Worm (Caenorhabditis elegans) whole organism, young adult: Measurements from ENCODE around the gene thn-1.

ENCODE experiments used
- C17E4.6 ChIP-seq: fragments of 200-800 bp; sonication (Bioruptor generic); IDR thresholded peaks from 2 replicates; pipeline ENCODE4 v1.3.6; 2022; ENCODE audit warnings: missing genetic modification reagents, missing genetic modification characterization, missing compliant biosample characterization
- D2030.7 ChIP-seq: fragments of 200-800 bp; sonication (Bioruptor generic); IDR thresholded peaks from 2 replicates; pipeline ENCODE4 v1.3.6; 2022; ENCODE audit warnings: missing genetic modification reagents, missing genetic modification characterization, missing compliant biosample characterization
- F23B12.7 ChIP-seq: sonication (generic microtip); optimal IDR thresholded peaks from 2 replicates; lab custom pipeline; 2017; ENCODE audit warnings: missing genetic modification characterization, mild to moderate bottlenecking, missing compliant biosample characterization, antibody characterized with exemption, moderate library complexity; ENCODE audit not compliant: insufficient read depth
- F57A8.1 ChIP-seq: fragments of 200-800 bp; sonication (Bioruptor generic); optimal IDR thresholded peaks from 2 replicates; lab custom pipeline; 2018; ENCODE audit warnings: mild to moderate bottlenecking, missing genetic modification characterization, moderate library complexity, missing compliant biosample characterization
- F57C9.4 ChIP-seq: sonication (generic microtip); optimal IDR thresholded peaks from 2 replicates; lab custom pipeline; 2017; ENCODE audit warnings: mild to moderate bottlenecking, missing genetic modification characterization, missing compliant biosample characterization
- ama-1 ChIP-seq, 3 experiments: fragments of 150-350 bp in 1 of 3; sonication (generic microtip) in 2 of 3; optimal IDR thresholded peaks; 2 replicates each; lab custom pipeline; 2014 to 2018; ENCODE audit warnings: missing biosample characterization in 2 of 3, missing genetic modification characterization in 2 of 3, missing genetic modification reagents in 2 of 3
- aptf-2 ChIP-seq: fragments of 200-800 bp; sonication (Bioruptor generic); conservative IDR thresholded peaks from 2 replicates; pipeline ENCODE4 v1.3.6; 2022; ENCODE audit warnings: missing genetic modification reagents, missing genetic modification characterization, missing compliant biosample characterization
- aptf-3 ChIP-seq: fragments of 200-800 bp; sonication (Bioruptor generic); IDR thresholded peaks from 2 replicates; pipeline ENCODE4 v1.3.6; 2022; ENCODE audit warnings: missing genetic modification characterization, missing compliant biosample characterization
- attf-3 ChIP-seq: fragments of 200-800 bp; sonication (Bioruptor generic); conservative IDR thresholded peaks from 2 replicates; pipeline ENCODE4 v1.3.6; 2022; ENCODE audit warnings: missing genetic modification reagents, missing genetic modification characterization, missing compliant biosample characterization
- attf-5 ChIP-seq: fragments of 200-800 bp; sonication (Bioruptor generic); optimal IDR thresholded peaks from 2 replicates; lab custom pipeline; 2018; ENCODE audit warnings: mild to moderate bottlenecking, missing genetic modification characterization, missing compliant biosample characterization
- attf-6 ChIP-seq: fragments of 200-800 bp; sonication (Bioruptor generic); IDR thresholded peaks from 2 replicates; pipeline ENCODE4 v1.3.6; 2022; ENCODE audit warnings: missing genetic modification reagents, missing genetic modification characterization, missing compliant biosample characterization
- bed-1 ChIP-seq: fragments of 200-800 bp; sonication (Bioruptor generic); IDR thresholded peaks from 2 replicates; pipeline ENCODE4 v1.3.6; 2022; ENCODE audit warnings: missing genetic modification reagents, missing genetic modification characterization, missing compliant biosample characterization
- bed-2 ChIP-seq: fragments of 200-800 bp; sonication (Bioruptor generic); IDR thresholded peaks from 2 replicates; pipeline ENCODE4 v1.3.6; 2022; ENCODE audit warnings: missing genetic modification reagents, missing genetic modification characterization, missing compliant biosample characterization
- cebp-1 ChIP-seq, 2 experiments: fragments of 200-800 bp in 1 of 2; sonication (Bioruptor generic) in 1 of 2; sonication (generic microtip) in 1 of 2; IDR thresholded peaks in 1 of 2; optimal IDR thresholded peaks in 1 of 2; 2 replicates each; pipeline versions ENCODE4 v1.3.6 to Lab custom; 2017 to 2022; ENCODE audit warnings: missing compliant biosample characterization in 2 of 2, missing genetic modification characterization in 2 of 2, mild to moderate bottlenecking in 1 of 2, missing genetic modification reagents in 1 of 2, moderate library complexity in 1 of 2
- cebp-2 ChIP-seq: fragments of 200-800 bp; sonication (Bioruptor generic); IDR thresholded peaks from 2 replicates; pipeline ENCODE4 v1.3.6; 2022; ENCODE audit warnings: missing genetic modification characterization, missing compliant biosample characterization
- chd-7 ChIP-seq: sonication (generic microtip); optimal IDR thresholded peaks from 2 replicates; lab custom pipeline; 2016; ENCODE audit warnings: mild to moderate bottlenecking, missing genetic modification characterization, moderate library complexity, missing compliant biosample characterization
- dox-1 ChIP-seq: fragments of 200-800 bp; sonication (Bioruptor generic); IDR thresholded peaks from 2 replicates; pipeline ENCODE4 v1.3.6; 2022; ENCODE audit warnings: missing genetic modification reagents, missing genetic modification characterization, missing compliant biosample characterization
- dpff-1 ChIP-seq: sonication (generic microtip); optimal IDR thresholded peaks from 2 replicates; lab custom pipeline; 2017; ENCODE audit warnings: mild to moderate bottlenecking, missing genetic modification characterization, missing compliant biosample characterization
- dpl-1 ChIP-seq: fragments of 150-350 bp; optimal IDR thresholded peaks from 2 replicates; lab custom pipeline; 2014; ENCODE audit warnings: missing biosample characterization, missing genetic modification reagents, missing genetic modification characterization
- efl-1 ChIP-seq: fragments of 150-350 bp; optimal IDR thresholded peaks from 2 replicates; lab custom pipeline; 2014; ENCODE audit warnings: missing biosample characterization, missing genetic modification reagents, missing genetic modification characterization
- him-1 ChIP-seq: sonication (generic microtip); optimal IDR thresholded peaks from 2 replicates; lab custom pipeline; 2016; ENCODE audit warnings: missing genotype, missing genetic modification reagents, missing genetic modification characterization, missing compliant biosample characterization
- hrde-1 ChIP-seq: sonication (generic microtip); optimal IDR thresholded peaks from 2 replicates; lab custom pipeline; 2016; ENCODE audit warnings: missing genetic modification characterization, mild to moderate bottlenecking, missing compliant biosample characterization, moderate library complexity, missing genotype, missing genetic modification reagents, borderline replicate concordance
- lin-26 ChIP-seq: fragments of 200-800 bp; sonication (Bioruptor generic); IDR thresholded peaks from 2 replicates; pipeline ENCODE4 v1.3.6; 2022; ENCODE audit warnings: missing genetic modification reagents, missing genetic modification characterization, missing compliant biosample characterization
- lin-35 ChIP-seq, 3 experiments: fragments of 150-350 bp in 2 of 3; sonication (generic microtip) in 1 of 3; optimal IDR thresholded peaks; 2 replicates each; lab custom pipeline; 2014 to 2018; ENCODE audit warnings: missing biosample characterization in 3 of 3, missing genetic modification characterization in 3 of 3, missing genetic modification reagents in 3 of 3
- lin-54 ChIP-seq: fragments of 200-800 bp; sonication (Bioruptor generic); optimal IDR thresholded peaks from 2 replicates; lab custom pipeline; 2018; ENCODE audit warnings: mild to moderate bottlenecking, missing genetic modification characterization, missing compliant biosample characterization
- lsl-1 ChIP-seq: fragments of 200-800 bp; sonication (Bioruptor generic); optimal IDR thresholded peaks from 2 replicates; lab custom pipeline; 2018; ENCODE audit warnings: mild to moderate bottlenecking, missing genetic modification characterization, moderate library complexity, missing compliant biosample characterization
- lsy-27 ChIP-seq: sonication (generic microtip); optimal IDR thresholded peaks from 2 replicates; lab custom pipeline; 2017; ENCODE audit warnings: missing genetic modification characterization, mild to moderate bottlenecking, missing compliant biosample characterization, antibody characterized with exemption, missing genotype, borderline replicate concordance; ENCODE audit not compliant: insufficient read depth
- madf-8 ChIP-seq: fragments of 200-800 bp; sonication (Bioruptor generic); conservative IDR thresholded peaks from 2 replicates; pipeline ENCODE4 v1.3.6; 2022; ENCODE audit warnings: missing genetic modification reagents, missing genetic modification characterization, missing compliant biosample characterization
- mel-28 ChIP-seq: sonication (generic microtip); optimal IDR thresholded peaks from 2 replicates; lab custom pipeline; 2016; ENCODE audit warnings: borderline replicate concordance, mild to moderate bottlenecking, missing genetic modification characterization, missing compliant biosample characterization
- nfya-2 ChIP-seq: fragments of 200-800 bp; sonication (Bioruptor generic); IDR thresholded peaks from 2 replicates; pipeline ENCODE4 v1.3.6; 2022; ENCODE audit warnings: missing genetic modification reagents, missing genetic modification characterization, missing compliant biosample characterization
- nfyb-1 ChIP-seq: fragments of 200-800 bp; sonication (Bioruptor generic); IDR thresholded peaks from 2 replicates; pipeline ENCODE4 v1.3.6; 2022; ENCODE audit warnings: missing genetic modification reagents, missing genetic modification characterization, missing compliant biosample characterization
- nhr-120 ChIP-seq: fragments of 200-800 bp; sonication (Bioruptor generic); IDR thresholded peaks from 2 replicates; pipeline ENCODE4 v1.3.6; 2022; ENCODE audit warnings: missing genetic modification characterization, missing compliant biosample characterization
- nhr-179 ChIP-seq: sonication (generic microtip); optimal IDR thresholded peaks from 2 replicates; lab custom pipeline; 2016; ENCODE audit warnings: mild to moderate bottlenecking, missing genetic modification characterization, missing compliant biosample characterization
- nhr-80 ChIP-seq: sonication (generic microtip); optimal IDR thresholded peaks from 2 replicates; lab custom pipeline; 2016; ENCODE audit warnings: missing genetic modification characterization, missing compliant biosample characterization
- sea-2 ChIP-seq: fragments of 200-800 bp; sonication (Bioruptor generic); IDR thresholded peaks from 2 replicates; pipeline ENCODE4 v1.3.6; 2022; ENCODE audit warnings: missing genetic modification characterization, missing compliant biosample characterization
- snpc-1.1 ChIP-seq: sonication (generic microtip); optimal IDR thresholded peaks from 2 replicates; lab custom pipeline; 2017; ENCODE audit warnings: missing genetic modification characterization, mild to moderate bottlenecking, missing compliant biosample characterization, antibody characterized with exemption, moderate library complexity, missing genotype, missing genetic modification reagents; ENCODE audit not compliant: insufficient read depth
- snpc-1.3 ChIP-seq: sonication (generic microtip); optimal IDR thresholded peaks from 2 replicates; lab custom pipeline; 2017; ENCODE audit warnings: missing genetic modification characterization, mild to moderate bottlenecking, missing compliant biosample characterization, antibody characterized with exemption, moderate library complexity, missing genotype, missing genetic modification reagents; ENCODE audit not compliant: insufficient read depth
- sptf-2 ChIP-seq: fragments of 200-800 bp; sonication (Bioruptor generic); optimal IDR thresholded peaks from 2 replicates; lab custom pipeline; 2018; ENCODE audit warnings: mild to moderate bottlenecking, missing genetic modification characterization, missing compliant biosample characterization
- tbx-9 ChIP-seq: sonication (generic microtip); optimal IDR thresholded peaks from 2 replicates; lab custom pipeline; 2016; ENCODE audit warnings: borderline replicate concordance, missing genetic modification characterization, inconsistent platforms, missing compliant biosample characterization
- ztf-18 ChIP-seq: sonication (generic microtip); optimal IDR thresholded peaks from 2 replicates; lab custom pipeline; 2016; ENCODE audit warnings: missing genotype, mild to moderate bottlenecking, missing genetic modification characterization, missing compliant biosample characterization
- ztf-28 ChIP-seq: fragments of 200-800 bp; sonication (Bioruptor generic); IDR thresholded peaks from 2 replicates; pipeline ENCODE4 v1.3.6; 2022; ENCODE audit warnings: missing genetic modification reagents, missing genetic modification characterization, missing compliant biosample characterization
- ztf-6 ChIP-seq: fragments of 200-800 bp; sonication (Bioruptor generic); IDR thresholded peaks from 2 replicates; pipeline ENCODE4 v1.3.6; 2022; ENCODE audit warnings: missing genetic modification reagents, missing genetic modification characterization, missing compliant biosample characterization

thn-1 gene

ce11 chrIV:12360742-12361195 is 19.1 kb upstream of the thn-1 start, which contains the start of gene sec-24.2 (continued):
- TF ChIP-seq ztf-6 (GFP tag; lab: Robert Waterston, UW): no peak
- peak; percentile 30 for TF ChIP-seq dpl-1
- TF ChIP-seq dox-1 (GFP tag; lab: Robert Waterston, UW): peak; percentile 24; the same call in 1 of the 2 replicates
- TF ChIP-seq dpff-1 (tag; lab: Kevin White, UChicago): no peak
- TF ChIP-seq attf-3 (GFP tag; lab: Robert Waterston, UW): no peak
- 0 out of 2 replicates have a peak, but pooled peaks have one; percentile 25 for TF ChIP-seq attf-6
- no peak for TF ChIP-seq snpc-1.3 (tag; lab: Kevin White, UChicago)
- TF ChIP-seq aptf-3 (GFP tag; lab: Robert Waterston, UW): no peak
- TF ChIP-seq him-1 (tag; lab: Kevin White, UChicago): no peak
- TF ChIP-seq madf-8 (GFP tag; lab: Robert Waterston, UW): peak; percentile 55; the same call in 1 of the 2 replicates
- TF ChIP-seq hrde-1 (tag; lab: Kevin White, UChicago): no peak
- TF ChIP-seq efl-1 (GFP tag; lab: Kevin White, UChicago): peak; percentile 82
- TF ChIP-seq C17E4.6 (GFP tag; lab: Robert Waterston, UW): no peak
- peak; percentile 83 for TF ChIP-seq lsl-1 (GFP tag; lab: Kevin White, UChicago)
- no peak for TF ChIP-seq tbx-9 (tag; lab: Kevin White, UChicago)

- no peak for TF ChIP-seq mel-28 (tag; lab: Kevin White, UChicago)
- TF ChIP-seq cebp-2 (GFP tag; lab: Robert Waterston, UW): 0 out of 2 replicates have a peak, but pooled peaks have one; percentile 56
- no peak for TF ChIP-seq tbx-9 (tag; lab: Kevin White, UChicago)
- 0 out of 2 replicates have a peak, but pooled peaks have one; percentile 34 for TF ChIP-seq aptf-3 (GFP tag; lab: Robert Waterston, UW)
- TF ChIP-seq efl-1 (GFP tag; lab: Kevin White, UChicago): no peak
- no peak for TF ChIP-seq F23B12.7 (tag; lab: Kevin White, UChicago)
- no peak for TF ChIP-seq nfyb-1 (GFP tag; lab: Robert Waterston, UW)
- TF ChIP-seq snpc-1.1 (tag; lab: Kevin White, UChicago): no peak
- no peak for TF ChIP-seq F57A8.1
- peak; percentile 27 for TF ChIP-seq lin-54
- TF ChIP-seq sptf-2: no peak
- TF ChIP-seq nhr-179 (tag; lab: Kevin White, UChicago): no peak
- no peak for TF ChIP-seq cebp-1 (GFP tag; IDR thresholded peaks at IDR 0.05; lab: Robert Waterston, UW)
- TF ChIP-seq cebp-1 (tag; optimal IDR thresholded peaks at IDR 0.05; lab: Kevin White, UChicago): no peak
- no peak for TF ChIP-seq ztf-18
- TF ChIP-seq lsy-27: no peak
- TF ChIP-seq nhr-120: no peak
- no peak for TF ChIP-seq F57C9.4 (tag; lab: Kevin White, UChicago)
- TF ChIP-seq lin-35 (GFP tag; optimal IDR thresholded peaks at IDR 0.05; lab: Kevin White, UChicago): no peak
- TF ChIP-seq bed-2 (GFP tag; lab: Robert Waterston, UW): no peak
- TF ChIP-seq nhr-80 (tag; lab: Kevin White, UChicago): peak; percentile 40
- TF ChIP-seq bed-1: 0 out of 2 replicates have a peak, but pooled peaks have one; percentile 67
- TF ChIP-seq aptf-2: no peak
- peak; percentile 52 for TF ChIP-seq attf-5 (GFP tag; lab: Kevin White, UChicago)
- TF ChIP-seq dpff-1 (tag; lab: Kevin White, UChicago): no peak
- TF ChIP-seq D2030.7 (GFP tag; lab: Robert Waterston, UW): 0 out of 2 replicates have a peak, but pooled peaks have one; percentile 16
- TF ChIP-seq nfya-2 (GFP tag; lab: Robert Waterston, UW): no peak
- no peak for TF ChIP-seq chd-7 (tag; lab: Kevin White, UChicago)
- TF ChIP-seq sea-2 (GFP tag; lab: Robert Waterston, UW): no peak
- TF ChIP-seq lin-26 (GFP tag; lab: Robert Waterston, UW): 0 out of 2 replicates have a peak, but pooled peaks have one; percentile 50
- TF ChIP-seq ama-1 (optimal IDR thresholded peaks at IDR 0.05; lab: Kevin White, UChicago): no peak
- TF ChIP-seq ama-1 (GFP tag; optimal IDR thresholded peaks at IDR 0.05; lab: Kevin White, UChicago): no peak
- 0 out of 2 replicates have a peak, but pooled peaks have one; percentile 32 for TF ChIP-seq ztf-28 (GFP tag; lab: Robert Waterston, UW)
These were observed 18.3 kb upstream of the thn-1 start, which contains the start of the genes ccr-4 and ZC518.8 for ce11 chrIV:12361392-12362092. TSS of gene ccr-4 (plus strand) at chrIV:12361542. TSS of gene ZC518.8 (minus strand) at chrIV:12361908.
